Fruit fly (Drosophila melanogaster) whole organism, wandering third instar larva: ENCODE data around the gene CG12056.

Experiments used
- CG9705 ChIP-seq: fragments of 200-800 bp; sonication (Bioruptor generic); optimal IDR thresholded peaks from 2 replicates; lab custom pipeline; 2018; ENCODE audit warnings: missing biosample characterization, mild to moderate bottlenecking, missing genetic modification characterization
- CrebA ChIP-seq: fragments of 200-800 bp; sonication (Bioruptor generic); optimal IDR thresholded peaks from 2 replicates; lab custom pipeline; 2016; ENCODE audit warnings: missing biosample characterization, mild to moderate bottlenecking, missing genetic modification characterization, borderline replicate concordance
- Dfd ChIP-seq: fragments of >200 bp; optimal IDR thresholded peaks from 2 replicates; lab custom pipeline; 2017; ENCODE audit warnings: missing biosample characterization, missing genetic modification characterization
- Dif ChIP-seq: fragments of 200-275, 200-300 bp; sonication (Bioruptor generic); optimal IDR thresholded peaks from 2 replicates; lab custom pipeline; 2018; ENCODE audit warnings: missing biosample characterization, missing genetic modification characterization; ENCODE audit not compliant: partially characterized antibody
- GATAd ChIP-seq: sonication (Bioruptor generic); optimal IDR thresholded peaks from 2 replicates; lab custom pipeline; 2016; ENCODE audit warnings: missing biosample characterization, missing genetic modification characterization
- HLH106 ChIP-seq: fragments of 200-800 bp; optimal IDR thresholded peaks from 3 replicates; lab custom pipeline; 2019; ENCODE audit warnings: missing biosample characterization, mild to moderate bottlenecking, missing genetic modification characterization, moderate library complexity
- Hr78 ChIP-seq: fragments of >200 bp; optimal IDR thresholded peaks from 2 replicates; lab custom pipeline; 2017; ENCODE audit warnings: missing biosample characterization, missing genetic modification characterization
- Hr83 ChIP-seq: fragments of 200-300 bp; sonication (Bioruptor generic); optimal IDR thresholded peaks from 2 replicates; lab custom pipeline; 2016; ENCODE audit warnings: missing biosample characterization, mild to moderate bottlenecking, missing genetic modification characterization, moderate library complexity; ENCODE audit not compliant: poor library complexity, severe bottlenecking
- Jra ChIP-seq: sonication (Bioruptor generic); optimal IDR thresholded peaks from 2 replicates; lab custom pipeline; 2016; ENCODE audit warnings: missing biosample characterization, missing genetic modification characterization
- Mio ChIP-seq: sonication (Bioruptor generic); optimal IDR thresholded peaks from 2 replicates; lab custom pipeline; 2016; ENCODE audit warnings: missing biosample characterization, missing genetic modification characterization
- Myc ChIP-seq: fragments of >200 bp; optimal IDR thresholded peaks from 2 replicates; lab custom pipeline; 2017
- N ChIP-seq: fragments of >200 bp; optimal IDR thresholded peaks from 2 replicates; lab custom pipeline; 2018; ENCODE audit warnings: missing biosample characterization, missing external identifiers, missing genetic modification characterization
- Rel ChIP-seq, 2 experiments: fragments of 200-800 bp; sonication (Bioruptor generic) in 1 of 2; optimal IDR thresholded peaks; 2 replicates in 1 of 2; 3 replicates in 1 of 2; lab custom pipeline; 2016 to 2019; ENCODE audit warnings: mild to moderate bottlenecking in 2 of 2, missing biosample characterization in 2 of 2, missing genetic modification characterization in 2 of 2, moderate library complexity in 1 of 2
- Sp1 ChIP-seq: fragments of 200-800 bp; sonication (Bioruptor generic); optimal IDR thresholded peaks from 3 replicates; lab custom pipeline; 2019; ENCODE audit warnings: missing biosample characterization, mild to moderate bottlenecking, missing genetic modification characterization, moderate library complexity
- Vsx2 ChIP-seq: fragments of 200-300, 225-300 bp; sonication (Bioruptor generic); optimal IDR thresholded peaks from 2 replicates; lab custom pipeline; 2018; ENCODE audit warnings: missing biosample characterization, missing genetic modification characterization; ENCODE audit not compliant: partially characterized antibody
- br ChIP-seq: fragments of 200-800 bp; sonication (Bioruptor generic); optimal IDR thresholded peaks from 2 replicates; lab custom pipeline; 2016; ENCODE audit warnings: missing biosample characterization, missing genetic modification characterization
- brk ChIP-seq: fragments of 200-800 bp; sonication (Bioruptor generic); optimal IDR thresholded peaks from 2 replicates; lab custom pipeline; 2016; ENCODE audit warnings: missing biosample characterization, mild to moderate bottlenecking, missing genetic modification characterization
- dl ChIP-seq, 2 experiments: fragments of 175-275, 200-275 bp in 1 of 2; fragments of 200-275 bp in 1 of 2; sonication (Bioruptor generic); optimal IDR thresholded peaks; lab custom pipeline; 2018; ENCODE audit warnings: mild to moderate bottlenecking in 2 of 2, missing biosample characterization in 2 of 2, missing genetic modification characterization in 2 of 2, moderate library complexity in 2 of 2; ENCODE audit not compliant: partially characterized antibody in 2 of 2, insufficient read depth in 1 of 2
- ey ChIP-seq: fragments of 200-800 bp; sonication (Bioruptor generic); optimal IDR thresholded peaks from 2 replicates; lab custom pipeline; 2016; ENCODE audit warnings: missing biosample characterization, missing genetic modification characterization
- foxo ChIP-seq, 2 experiments: fragments of 200-800 bp; sonication (Bioruptor generic); optimal IDR thresholded peaks; 2 replicates in 1 of 2; 3 replicates in 1 of 2; lab custom pipeline; 2016 to 2017; ENCODE audit warnings: missing biosample characterization in 2 of 2, missing genetic modification characterization in 2 of 2
- fru ChIP-seq: fragments of 200-800 bp; sonication (Bioruptor generic); optimal IDR thresholded peaks from 3 replicates; lab custom pipeline; 2016; ENCODE audit warnings: missing biosample characterization, mild to moderate bottlenecking, missing genetic modification characterization
- h ChIP-seq: fragments of 200-800 bp; sonication (Bioruptor generic); optimal IDR thresholded peaks from 3 replicates; lab custom pipeline; 2016; ENCODE audit warnings: missing biosample characterization, mild to moderate bottlenecking, missing genetic modification characterization
- pan ChIP-seq: fragments of >200 bp; optimal IDR thresholded peaks from 2 replicates; lab custom pipeline; 2017
- psq ChIP-seq: fragments of 200-800 bp; sonication (Bioruptor generic); optimal IDR thresholded peaks from 3 replicates; lab custom pipeline; 2017; ENCODE audit warnings: missing biosample characterization, mild to moderate bottlenecking, missing genetic modification characterization, moderate library complexity
- rgr ChIP-seq: fragments of 200-800 bp; sonication (Bioruptor generic); optimal IDR thresholded peaks from 3 replicates; lab custom pipeline; 2016; ENCODE audit warnings: missing biosample characterization, mild to moderate bottlenecking, missing genetic modification characterization
- sv ChIP-seq: fragments of 200-800 bp; sonication (Bioruptor generic); optimal IDR thresholded peaks from 3 replicates; lab custom pipeline; 2016; ENCODE audit warnings: missing biosample characterization, missing genetic modification characterization
- tai ChIP-seq: sonication (Bioruptor generic); optimal IDR thresholded peaks from 2 replicates; lab custom pipeline; 2016; ENCODE audit warnings: missing biosample characterization, missing genetic modification characterization
- usp ChIP-seq: fragments of >200 bp; optimal IDR thresholded peaks from 2 replicates; lab custom pipeline; 2017; ENCODE audit warnings: missing biosample characterization, missing genetic modification characterization

The CG12056 gene

DNA sequence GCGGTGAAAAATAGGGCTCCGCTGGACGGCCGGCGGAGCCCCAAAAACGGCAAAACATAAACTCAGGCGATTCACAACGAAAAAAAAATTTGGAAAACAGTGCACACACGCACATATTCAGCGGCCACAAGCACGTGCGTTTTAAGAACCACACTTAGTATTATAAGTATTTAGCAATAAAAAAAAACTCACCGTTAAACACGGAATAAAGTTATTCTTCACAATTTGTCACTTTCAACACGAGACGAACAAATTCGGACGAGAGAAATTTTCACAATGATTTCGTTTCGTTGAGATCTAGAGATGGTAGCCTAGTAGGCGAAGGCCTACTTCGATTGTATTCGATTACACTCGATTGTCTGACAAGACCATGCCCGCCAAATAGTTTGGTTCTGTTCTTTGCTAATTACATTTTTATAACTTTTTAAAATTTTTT lies 36.1 kb upstream of the CG12056 start, which contains the start of gene His3.3B:
Gene His3.3B, minus strand, starts transcription at position 282 of the 436 bp plus-strand sequence.
- TF ChIP-seq Vsx2 (GFP tag; lab: Kevin White, UChicago) (no peak), br (GFP tag; lab: Kevin White, UChicago) (peak; percentile 12), brk (GFP tag; lab: Kevin White, UChicago) (peak; percentile 17), rgr (GFP tag; lab: Kevin White, UChicago) (peak; percentile 6), h (GFP tag; lab: Kevin White, UChicago) (peak; percentile 24), N (GFP tag; lab: Kevin White, UChicago) (no peak), Sp1 (GFP tag; lab: Kevin White, UChicago) (peak; percentile 14), Dif (GFP tag; lab: Kevin White, UChicago) (peak; percentile 33)

DNA sequence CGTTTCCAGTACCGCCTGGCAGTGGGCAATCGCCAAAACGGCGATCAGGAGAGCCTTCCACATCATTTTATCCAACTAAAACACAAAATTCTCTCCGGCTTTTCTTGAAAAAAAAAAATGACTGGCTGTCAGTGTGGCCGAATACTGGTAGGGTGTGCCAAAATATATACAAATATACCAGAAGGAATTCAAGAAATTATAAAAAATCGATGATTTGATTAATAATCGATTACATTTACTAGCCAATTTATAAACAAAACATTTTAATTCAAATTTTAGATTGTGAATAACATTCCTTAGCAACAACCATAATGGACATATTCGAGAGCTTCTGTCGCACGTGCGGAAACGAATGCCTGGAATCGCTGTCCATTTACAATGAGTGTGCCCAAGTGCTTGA lies 34.1 kb upstream of the CG12056 start, which contains the start of the genes Ost48 and Dlip1:
Gene Ost48, minus strand, starts transcription at position 150 of the 400 bp plus-strand sequence.
Gene Dlip1, plus strand, starts transcription at position 257 of the 400 bp plus-strand sequence.
- TF ChIP-seq dl (GFP tag; optimal IDR thresholded peaks at IDR 0.05; lab: Kevin White, UChicago; ENCODE audit: insufficient read depth in 1 of 2, partially characterized antibody in 2 of 2) (no peak), h (GFP tag; lab: Kevin White, UChicago) (no peak), Vsx2 (GFP tag; lab: Kevin White, UChicago) (no peak), Hr78 (GFP tag; lab: Kevin White, UChicago) (no peak), Rel (GFP tag; optimal IDR thresholded peaks at IDR 0.05; lab: Kevin White, UChicago) (no peak), Rel (tag; optimal IDR thresholded peaks at IDR 0.05; lab: Kevin White, UChicago) (peak; percentile 3), foxo (GFP tag; optimal IDR thresholded peaks at IDR 0.05; lab: Kevin White, UChicago) (no peak), CG9705 (no peak), Dfd (GFP tag; lab: Kevin White, UChicago) (no peak)

DNA sequence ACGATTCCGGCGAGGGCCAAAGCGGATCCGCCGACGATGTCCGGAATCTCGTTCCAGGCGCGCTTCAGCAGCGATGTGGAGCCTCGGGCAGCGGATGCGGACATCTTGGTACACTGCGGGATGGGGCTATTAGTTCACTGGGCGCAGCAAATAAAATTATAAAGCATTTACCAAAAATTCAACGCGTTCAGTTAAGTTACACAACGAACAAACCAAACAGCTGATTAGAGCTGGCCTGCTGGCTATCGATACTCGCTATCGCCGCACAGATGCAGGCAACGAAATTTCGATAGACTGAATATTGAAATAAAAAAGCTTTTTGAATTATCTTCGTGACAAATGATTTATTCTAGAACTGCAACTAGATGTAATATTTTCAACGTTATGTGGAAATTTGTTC lies 32.7 kb upstream of the CG12056 start, which contains the start of gene NdufA3:
Gene NdufA3, minus strand, starts transcription at position 317 of the 400 bp plus-strand sequence.
- TF ChIP-seq Hr83 (GFP tag; lab: Kevin White, UChicago) (peak; percentile 36), Dfd (GFP tag; lab: Kevin White, UChicago) (no peak), Rel (GFP tag; optimal IDR thresholded peaks at IDR 0.05; lab: Kevin White, UChicago) (no peak), Rel (tag; optimal IDR thresholded peaks at IDR 0.05; lab: Kevin White, UChicago) (peak; percentile 11)
- TF ChIP-seq, all 38 proteins: peak for 2

DNA sequence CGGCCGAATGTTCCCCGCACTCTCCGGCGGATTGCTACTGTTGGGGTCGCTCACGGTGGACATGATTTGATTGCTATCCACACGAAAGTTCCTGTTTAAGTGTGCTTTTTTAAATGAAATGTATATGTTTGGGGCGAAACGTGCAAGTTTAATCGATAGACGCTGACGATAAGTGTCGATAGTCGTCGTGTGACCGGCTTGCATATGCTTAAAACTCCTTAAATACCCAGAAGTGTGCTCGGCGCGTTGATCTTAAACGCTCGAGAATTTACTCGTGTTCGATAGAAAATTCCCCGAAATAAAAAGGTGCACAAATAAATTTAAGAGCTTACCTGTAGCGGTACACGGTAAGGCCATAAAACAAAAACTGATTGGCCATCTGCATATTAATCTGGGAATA lies 30.6 kb upstream of the CG12056 start, which contains the start of the genes Zpr1 and CG44532:
Gene Zpr1, minus strand, starts transcription at position 179 of the 400 bp plus-strand sequence.
Gene CG44532, plus strand, starts transcription at position 181 of the 400 bp plus-strand sequence.
- TF ChIP-seq N (GFP tag; lab: Kevin White, UChicago) (no peak), Myc (lab: Kevin White, UChicago) (peak; percentile 13), Rel (GFP tag; optimal IDR thresholded peaks at IDR 0.05; lab: Kevin White, UChicago) (no peak), Rel (tag; optimal IDR thresholded peaks at IDR 0.05; lab: Kevin White, UChicago) (peak; percentile 97)

DNA sequence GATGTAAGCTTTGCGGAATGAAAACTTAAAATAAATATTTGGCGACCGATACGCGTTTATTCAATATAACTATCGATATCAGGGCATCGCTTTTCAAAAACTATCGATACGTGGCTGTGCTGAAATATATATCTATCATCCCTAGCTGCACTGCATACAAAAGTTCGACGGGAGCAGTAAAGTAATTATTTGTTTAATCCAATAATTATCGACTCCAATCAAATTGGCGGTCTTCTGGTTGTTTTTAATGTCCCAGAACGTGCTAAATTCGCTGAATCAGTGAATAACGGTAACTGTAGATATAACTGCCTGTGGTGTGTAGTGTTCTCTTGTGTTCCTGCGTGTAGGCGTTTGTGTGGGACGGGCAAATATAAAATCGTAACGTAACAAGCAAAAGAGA lies 29.4 kb upstream of the CG12056 start, which contains the start of gene mei-P26:
Gene mei-P26, plus strand, starts transcription at position 146 of the 400 bp plus-strand sequence.
- no peak for TF ChIP-seq GATAd (GFP tag; lab: Kevin White, UChicago)
- no peak for TF ChIP-seq CrebA (GFP tag; lab: Kevin White, UChicago)
- peak; percentile 3 for TF ChIP-seq Hr83 (GFP tag; lab: Kevin White, UChicago)
- no peak for TF ChIP-seq h (GFP tag; lab: Kevin White, UChicago)
- TF ChIP-seq foxo (GFP tag; optimal IDR thresholded peaks at IDR 0.05; lab: Kevin White, UChicago) = no peak
- no peak for TF ChIP-seq Rel (GFP tag; optimal IDR thresholded peaks at IDR 0.05; lab: Kevin White, UChicago)
- peak; percentile 64 for TF ChIP-seq Rel (tag; optimal IDR thresholded peaks at IDR 0.05; lab: Kevin White, UChicago)
- no peak for TF ChIP-seq HLH106
- no peak for TF ChIP-seq ey (GFP tag; lab: Kevin White, UChicago)
- no peak for TF ChIP-seq sv (GFP tag; lab: Kevin White, UChicago)
- TF ChIP-seq pan (lab: Kevin White, UChicago) = no peak
- no peak for TF ChIP-seq Dfd (GFP tag; lab: Kevin White, UChicago)
- TF ChIP-seq psq (GFP tag; lab: Kevin White, UChicago) = no peak
- TF ChIP-seq N (GFP tag; lab: Kevin White, UChicago) = no peak
- TF ChIP-seq tai (GFP tag; lab: Kevin White, UChicago) = no peak
- TF ChIP-seq Dif (GFP tag; lab: Kevin White, UChicago) = no peak
- peak; percentile 3 for TF ChIP-seq fru
- TF ChIP-seq dl (GFP tag; optimal IDR thresholded peaks at IDR 0.05; lab: Kevin White, UChicago; ENCODE audit: insufficient read depth in 1 of 2, partially characterized antibody in 2 of 2) = no peak
- no peak for TF ChIP-seq usp (GFP tag; lab: Kevin White, UChicago)
- no peak for TF ChIP-seq Hr78 (GFP tag; lab: Kevin White, UChicago)
- peak; percentile 18 for TF ChIP-seq Jra (GFP tag; lab: Kevin White, UChicago)
- no peak for TF ChIP-seq Myc (lab: Kevin White, UChicago)
- no peak for TF ChIP-seq Mio
- TF ChIP-seq rgr (GFP tag; lab: Kevin White, UChicago) = peak; percentile 22
